Worm (Caenorhabditis elegans) whole organism, early embryonic: ENCODE results near the gene R11D1.4.

Experiments
- B0310.2 ChIP-seq: sonication (generic microtip); optimal IDR thresholded peaks from 2 replicates; lab custom pipeline; 2016; ENCODE audit warnings: mild to moderate bottlenecking, missing genetic modification characterization, missing compliant biosample characterization
- F13C5.2 ChIP-seq: sonication (generic microtip); optimal IDR thresholded peaks from 2 replicates; lab custom pipeline; 2017; ENCODE audit warnings: mild to moderate bottlenecking, missing genetic modification characterization, inconsistent platforms, missing compliant biosample characterization
- aly-1 ChIP-seq: sonication (generic microtip); optimal IDR thresholded peaks from 2 replicates; lab custom pipeline; 2016; ENCODE audit warnings: missing genetic modification characterization, missing compliant biosample characterization
- ama-1 ChIP-seq: fragments of 150-350 bp; optimal IDR thresholded peaks from 2 replicates; lab custom pipeline; 2014
- ceh-13 ChIP-seq: fragments of 200-800 bp; sonication (Bioruptor generic); optimal IDR thresholded peaks from 2 replicates; lab custom pipeline; 2018; ENCODE audit warnings: mild to moderate bottlenecking, missing genetic modification characterization, missing compliant biosample characterization
- ceh-36 ChIP-seq: sonication (generic microtip); optimal IDR thresholded peaks from 2 replicates; lab custom pipeline; 2016; ENCODE audit warnings: missing genetic modification characterization, inconsistent platforms, missing compliant biosample characterization
- ets-7 ChIP-seq: sonication (generic microtip); optimal IDR thresholded peaks from 2 replicates; lab custom pipeline; 2016; ENCODE audit warnings: missing genotype, missing genetic modification characterization, missing compliant biosample characterization
- flt-1 ChIP-seq: fragments of 200-800 bp; sonication (Bioruptor generic); IDR thresholded peaks from 2 replicates; pipeline ENCODE4 v1.3.6; 2022; ENCODE audit warnings: missing genetic modification characterization, missing compliant biosample characterization
- hmbx-1 ChIP-seq: sonication (generic microtip); optimal IDR thresholded peaks from 2 replicates; lab custom pipeline; 2016; ENCODE audit warnings: mild to moderate bottlenecking, missing genetic modification characterization, missing compliant biosample characterization
- hmg-4 ChIP-seq: fragments of 200-800 bp; sonication (Bioruptor generic); optimal IDR thresholded peaks from 2 replicates; lab custom pipeline; 2018; ENCODE audit warnings: mild to moderate bottlenecking, missing genetic modification characterization, missing compliant biosample characterization
- hnd-1 ChIP-seq: sonication (generic microtip); optimal IDR thresholded peaks from 2 replicates; lab custom pipeline; 2016; ENCODE audit warnings: missing genetic modification characterization, missing compliant biosample characterization
- pes-1 ChIP-seq: fragments of 200-800 bp; sonication (Bioruptor generic); IDR thresholded peaks from 2 replicates; pipeline ENCODE4 v1.3.6; 2022; ENCODE audit warnings: missing genetic modification reagents, missing genetic modification characterization, missing compliant biosample characterization
- scrt-1 ChIP-seq: fragments of 200-800 bp; sonication (Bioruptor generic); IDR thresholded peaks from 2 replicates; pipeline ENCODE4 v1.3.6; 2022; ENCODE audit warnings: missing genetic modification characterization, missing compliant biosample characterization
- sea-1 ChIP-seq: fragments of 200-800 bp; sonication (Bioruptor generic); conservative IDR thresholded peaks from 2 replicates; pipeline ENCODE4 v1.3.6; 2022; ENCODE audit warnings: missing genetic modification characterization, missing compliant biosample characterization
- tbx-11 ChIP-seq: fragments of 200-800 bp; sonication (Bioruptor generic); IDR thresholded peaks from 2 replicates; pipeline ENCODE4 v1.3.6; 2022; ENCODE audit warnings: missing genetic modification characterization, missing compliant biosample characterization
- tbx-37 ChIP-seq: fragments of 200-800 bp; sonication (Bioruptor generic); conservative IDR thresholded peaks from 2 replicates; pipeline ENCODE4 v1.3.6; 2022; ENCODE audit warnings: missing genetic modification reagents, missing genetic modification characterization, missing compliant biosample characterization
- tra-4 ChIP-seq: sonication (generic microtip); optimal IDR thresholded peaks from 2 replicates; lab custom pipeline; 2017; ENCODE audit warnings: missing genetic modification characterization, missing compliant biosample characterization

Gene R11D1.4

DNA sequence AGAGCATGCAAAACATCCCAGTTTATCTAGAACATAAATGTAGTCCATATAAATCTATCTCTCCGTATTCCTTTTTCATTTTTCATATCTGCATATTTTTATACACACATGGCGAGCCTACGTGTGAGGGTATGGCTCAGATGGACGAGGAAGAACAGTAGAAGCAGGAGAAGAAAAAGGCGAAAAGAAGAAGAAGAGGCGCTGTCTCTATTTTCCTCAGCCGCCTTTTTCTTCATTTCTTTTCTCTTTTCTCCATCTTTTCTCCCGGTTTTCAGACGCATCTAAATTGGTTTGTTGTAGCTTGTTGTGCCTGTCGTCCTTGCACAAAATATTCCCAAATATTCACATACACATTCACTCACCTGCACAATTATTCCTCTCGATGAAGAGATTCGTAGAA is 18.1 kb downstream of the R11D1.4 start, which contains the start of gene K10C8.4:
Gene K10C8.4, plus strand, starts transcription at position 301 of the 400 bp plus-strand sequence.
- TF ChIP-seq hmbx-1: no peak
- TF ChIP-seq flt-1 (GFP tag; lab: Robert Waterston, UW): no peak
- no peak for TF ChIP-seq aly-1 (tag; lab: Kevin White, UChicago)
- no peak for TF ChIP-seq tbx-37
- no peak for TF ChIP-seq pes-1 (GFP tag; lab: Robert Waterston, UW)
- no peak for TF ChIP-seq B0310.2 (tag; lab: Kevin White, UChicago)
- no peak for TF ChIP-seq tbx-11 (GFP tag; lab: Robert Waterston, UW)

DNA sequence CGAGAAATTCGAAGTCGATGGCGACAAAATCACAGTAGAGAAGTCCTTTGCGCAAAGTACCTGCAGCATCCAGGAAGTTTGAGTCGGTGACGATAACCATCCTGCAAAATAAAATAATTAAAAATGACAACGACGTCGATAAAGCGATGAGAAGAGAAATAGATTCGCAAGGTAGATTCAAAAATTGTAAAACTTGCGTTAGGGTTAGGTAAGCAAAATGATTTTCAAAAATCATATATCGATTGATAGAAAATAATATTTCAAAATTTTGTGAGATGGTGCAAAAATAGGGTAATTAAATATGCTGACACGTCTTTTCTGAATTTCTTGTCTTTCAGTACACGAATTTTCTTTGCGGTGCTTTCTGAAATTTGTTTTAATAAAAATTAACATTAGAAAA is 18.9 kb downstream of the R11D1.4 start, which contains the start of gene parn-1:
Gene parn-1, minus strand, starts transcription at position 101 of the 400 bp plus-strand sequence.
- TF ChIP-seq F13C5.2 (tag; lab: Kevin White, UChicago) (no peak), hmg-4 (GFP tag; lab: Kevin White, UChicago) (no peak)

DNA sequence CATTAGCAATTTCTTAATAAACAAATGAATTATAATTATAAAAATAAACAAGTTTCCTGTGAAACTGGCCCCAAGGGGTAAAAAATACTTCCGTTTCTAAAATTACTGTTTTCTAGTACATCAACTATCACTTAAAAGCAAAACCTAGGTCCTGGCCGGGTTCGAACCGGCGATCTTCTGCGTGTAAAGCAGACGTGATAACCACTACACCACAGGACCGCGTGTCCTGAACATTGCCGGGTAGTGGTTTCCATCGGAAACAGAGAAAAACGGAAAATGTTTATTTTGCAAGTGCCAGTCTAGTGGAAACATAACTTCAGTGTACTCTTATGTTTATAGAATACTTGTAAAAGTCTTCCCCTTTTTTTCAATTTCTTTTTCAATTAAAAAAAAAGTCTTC is 30.8 kb downstream of the R11D1.4 start:
- TF ChIP-seq aly-1 (tag; lab: Kevin White, UChicago) (no peak), pes-1 (GFP tag; lab: Robert Waterston, UW) (no peak), hmbx-1 (no peak), scrt-1 (GFP tag; lab: Robert Waterston, UW) (no peak), F13C5.2 (tag; lab: Kevin White, UChicago) (no peak), hnd-1 (no peak), tra-4 (tag; lab: Kevin White, UChicago) (no peak), ceh-36 (tag; lab: Kevin White, UChicago) (no peak), B0310.2 (tag; lab: Kevin White, UChicago) (no peak), tbx-11 (GFP tag; lab: Robert Waterston, UW) (no peak), sea-1 (GFP tag; lab: Robert Waterston, UW) (no peak), ceh-13 (no peak), tbx-37 (no peak), ama-1 (lab: Kevin White, UChicago) (no peak), hmg-4 (GFP tag; lab: Kevin White, UChicago) (no peak), ets-7 (tag; lab: Kevin White, UChicago) (no peak), flt-1 (GFP tag; lab: Robert Waterston, UW) (no peak)

DNA sequence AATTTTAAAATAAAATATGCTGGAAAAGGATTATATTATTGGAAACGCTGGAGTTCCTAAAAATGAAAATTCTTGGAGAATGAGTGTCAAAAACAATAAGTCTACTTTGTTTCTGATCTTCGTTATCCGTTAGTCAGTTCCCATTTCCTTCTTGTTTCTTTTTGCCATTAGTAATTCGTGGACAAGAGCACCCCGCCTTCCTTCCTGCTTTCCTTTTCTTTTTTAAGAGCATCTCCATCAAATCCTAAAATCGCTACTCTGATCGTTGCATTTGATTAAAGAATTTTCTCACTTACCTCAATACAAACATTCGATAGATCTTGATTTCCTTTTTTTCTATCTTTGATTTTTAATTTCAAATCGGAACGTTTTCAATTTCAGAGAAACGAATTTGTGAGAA is 34.2 kb downstream of the R11D1.4 start, which contains the start of gene frpr-15:
Gene frpr-15, plus strand, starts transcription at position 301 of the 400 bp plus-strand sequence.
- no peak for TF ChIP-seq ceh-13
- TF ChIP-seq pes-1 (GFP tag; lab: Robert Waterston, UW): no peak
- TF ChIP-seq tbx-11 (GFP tag; lab: Robert Waterston, UW): no peak
- no peak for TF ChIP-seq aly-1 (tag; lab: Kevin White, UChicago)
- no peak for TF ChIP-seq F13C5.2 (tag; lab: Kevin White, UChicago)
- no peak for TF ChIP-seq ceh-36 (tag; lab: Kevin White, UChicago)
- TF ChIP-seq tbx-37: no peak
- no peak for TF ChIP-seq hmbx-1

DNA sequence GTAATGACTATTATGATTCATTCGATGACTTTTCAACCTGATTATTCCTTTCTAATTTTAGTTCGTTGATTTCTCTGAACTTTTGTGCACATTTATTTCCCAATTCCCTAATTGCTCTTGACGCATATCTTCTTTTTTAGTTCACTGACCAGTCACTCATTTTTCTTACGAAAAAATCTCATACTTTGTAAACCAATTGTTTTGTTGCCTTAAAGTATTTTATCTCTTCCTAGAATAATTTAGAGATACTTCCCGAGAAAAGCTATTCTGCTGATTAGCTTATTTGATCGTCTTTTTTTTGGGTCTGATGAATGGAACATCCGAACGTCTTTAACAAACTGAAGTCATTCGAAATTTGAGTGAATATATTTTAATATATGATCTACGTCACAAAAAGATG is 34.7 kb downstream of the R11D1.4 start:
- TF ChIP-seq aly-1 (tag; lab: Kevin White, UChicago): no peak
- no peak for TF ChIP-seq pes-1 (GFP tag; lab: Robert Waterston, UW)
- no peak for TF ChIP-seq scrt-1 (GFP tag; lab: Robert Waterston, UW)
- no peak for TF ChIP-seq F13C5.2 (tag; lab: Kevin White, UChicago)
- no peak for TF ChIP-seq ceh-36 (tag; lab: Kevin White, UChicago)
- TF ChIP-seq tbx-37: no peak
- TF ChIP-seq hmbx-1: no peak
- no peak for TF ChIP-seq tbx-11 (GFP tag; lab: Robert Waterston, UW)
- no peak for TF ChIP-seq flt-1 (GFP tag; lab: Robert Waterston, UW)
- TF ChIP-seq sea-1 (GFP tag; lab: Robert Waterston, UW): no peak
- no peak for TF ChIP-seq tra-4 (tag; lab: Kevin White, UChicago)
- TF ChIP-seq B0310.2 (tag; lab: Kevin White, UChicago): no peak
- TF ChIP-seq ceh-13: no peak
- no peak for TF ChIP-seq hnd-1

DNA sequence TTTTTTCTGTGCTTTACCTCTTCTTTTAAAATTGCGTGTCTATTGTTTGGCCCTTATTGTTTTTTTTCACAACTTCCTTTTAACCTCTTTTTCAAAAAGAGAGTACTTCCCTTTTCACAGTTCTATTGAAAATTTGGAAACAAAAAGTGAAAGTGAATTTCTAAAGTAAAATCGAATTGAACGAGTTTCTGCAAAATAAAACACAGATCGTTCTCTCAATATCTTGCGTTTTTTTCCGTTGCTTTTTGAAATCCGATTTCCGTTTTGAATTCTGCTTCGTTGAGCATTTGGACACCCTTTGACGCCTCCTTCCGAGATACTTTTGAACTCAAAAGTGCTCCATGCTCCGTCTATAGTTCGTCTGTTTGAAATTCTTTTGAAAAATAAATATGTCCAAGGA is 37.7 kb downstream of the R11D1.4 start:
- TF ChIP-seq hmg-4 (GFP tag; lab: Kevin White, UChicago) (no peak), flt-1 (GFP tag; lab: Robert Waterston, UW) (no peak), B0310.2 (tag; lab: Kevin White, UChicago) (no peak), ceh-13 (no peak), tra-4 (tag; lab: Kevin White, UChicago) (no peak), hnd-1 (no peak), ets-7 (tag; lab: Kevin White, UChicago) (no peak), hmbx-1 (no peak), ceh-36 (tag; lab: Kevin White, UChicago) (no peak), ama-1 (lab: Kevin White, UChicago) (no peak), tbx-11 (GFP tag; lab: Robert Waterston, UW) (no peak), tbx-37 (no peak), sea-1 (GFP tag; lab: Robert Waterston, UW) (no peak), pes-1 (GFP tag; lab: Robert Waterston, UW) (no peak), F13C5.2 (tag; lab: Kevin White, UChicago) (no peak), aly-1 (tag; lab: Kevin White, UChicago) (no peak), scrt-1 (GFP tag; lab: Robert Waterston, UW) (no peak)

DNA sequence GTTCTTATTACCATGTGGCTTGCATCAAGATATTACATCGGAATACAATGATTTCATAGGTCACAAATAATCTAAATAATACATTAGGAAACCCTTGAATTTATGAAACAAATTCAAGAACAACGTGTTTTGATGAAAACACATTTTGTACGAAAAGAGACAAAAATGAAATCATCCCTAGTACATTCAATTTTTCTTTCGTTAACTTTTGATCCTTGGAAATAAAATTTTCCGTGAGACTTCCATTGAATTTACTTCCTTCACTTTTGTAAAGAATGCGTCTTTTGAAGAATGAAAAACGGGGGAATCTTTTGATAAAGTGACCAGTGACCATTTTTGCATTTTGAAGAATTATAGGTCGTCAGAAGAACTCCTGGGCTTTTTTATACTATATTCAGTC is 40.3 kb downstream of the R11D1.4 start:
- no peak for TF ChIP-seq sea-1 (GFP tag; lab: Robert Waterston, UW)
- TF ChIP-seq hmbx-1: no peak
- TF ChIP-seq aly-1 (tag; lab: Kevin White, UChicago): no peak
- no peak for TF ChIP-seq ceh-13
- TF ChIP-seq tbx-37: no peak
- TF ChIP-seq ceh-36 (tag; lab: Kevin White, UChicago): no peak
- TF ChIP-seq hnd-1: no peak
- no peak for TF ChIP-seq F13C5.2 (tag; lab: Kevin White, UChicago)
- TF ChIP-seq pes-1 (GFP tag; lab: Robert Waterston, UW): no peak
- no peak for TF ChIP-seq tbx-11 (GFP tag; lab: Robert Waterston, UW)
- TF ChIP-seq scrt-1 (GFP tag; lab: Robert Waterston, UW): no peak
- TF ChIP-seq tra-4 (tag; lab: Kevin White, UChicago): no peak
